Fruit fly (Drosophila melanogaster) whole organism, embryonic: Measurements from ENCODE around the gene srl.

ENCODE experiments used
- Awh ChIP-seq: fragments of 200-800 bp; sonication (Bioruptor generic); IDR thresholded peaks from 2 replicates; pipeline ENCODE4, ENCODE4 v1.3.6; 2022; ENCODE audit warnings: missing biosample characterization, missing genetic modification characterization
- Bgb ChIP-seq: fragments of 200-800 bp; sonication (Bioruptor generic); IDR thresholded peaks from 2 replicates; pipeline ENCODE4 v1.3.6; 2022; ENCODE audit warnings: missing biosample characterization, missing genetic modification characterization; ENCODE audit not compliant: partially characterized antibody
- CG10274 ChIP-seq: fragments of 200-800 bp; sonication (Bioruptor generic); optimal IDR thresholded peaks from 3 replicates; lab custom pipeline; 2017; ENCODE audit warnings: missing biosample characterization, mild to moderate bottlenecking, missing genetic modification characterization
- CG10321 ChIP-seq: fragments of 200-800 bp; sonication (Bioruptor generic); IDR thresholded peaks from 2 replicates; pipeline ENCODE4 v1.3.6; 2022; ENCODE audit warnings: missing biosample characterization, missing genetic modification characterization
- CG10543 ChIP-seq: fragments of 200-800 bp; sonication (Bioruptor generic); optimal IDR thresholded peaks from 3 replicates; lab custom pipeline; 2017; ENCODE audit warnings: missing biosample characterization, mild to moderate bottlenecking, missing genetic modification characterization, moderate library complexity
- CG11696 ChIP-seq: fragments of 200-800 bp; sonication (Bioruptor generic); IDR thresholded peaks from 2 replicates; pipeline ENCODE4 v1.3.6; 2022; ENCODE audit warnings: missing biosample characterization, missing genetic modification characterization
- CG12104 ChIP-seq: fragments of 200-800 bp; sonication (Bioruptor generic); optimal IDR thresholded peaks from 3 replicates; lab custom pipeline; 2016; ENCODE audit warnings: missing biosample characterization, missing genetic modification characterization
- CG12659 ChIP-seq: fragments of 200-800 bp; sonication (Bioruptor generic); optimal IDR thresholded peaks from 3 replicates; lab custom pipeline; 2017; ENCODE audit warnings: mild to moderate bottlenecking, missing biosample characterization, missing genetic modification reagents, missing genetic modification characterization
- CG14014 ChIP-seq: fragments of 200-800 bp; sonication (Bioruptor generic); IDR thresholded peaks from 2 replicates; pipeline ENCODE4 v1.3.6; 2022; ENCODE audit warnings: missing biosample characterization, missing genetic modification characterization
- CG15269 ChIP-seq: fragments of 200-800 bp; sonication (Bioruptor generic); optimal IDR thresholded peaks from 2 replicates; lab custom pipeline; 2018; ENCODE audit warnings: missing biosample characterization, mild to moderate bottlenecking, missing genetic modification characterization, moderate library complexity
- CG15514 ChIP-seq: fragments of 200-800 bp; sonication (Bioruptor generic); optimal IDR thresholded peaks from 3 replicates; lab custom pipeline; 2017; ENCODE audit warnings: missing biosample characterization, missing genetic modification characterization, mild to moderate bottlenecking, moderate library complexity, missing genetic modification reagents
- CG15601 ChIP-seq: fragments of 200-800 bp; sonication (Bioruptor generic); optimal IDR thresholded peaks from 3 replicates; lab custom pipeline; 2019; ENCODE audit warnings: missing biosample characterization, mild to moderate bottlenecking, missing genetic modification characterization, moderate library complexity
- CG16815 ChIP-seq: fragments of 200-800 bp; sonication (Bioruptor generic); optimal IDR thresholded peaks from 3 replicates; lab custom pipeline; 2017; ENCODE audit warnings: missing biosample characterization, mild to moderate bottlenecking, missing genetic modification characterization
- CG1792 ChIP-seq: fragments of 200-800 bp; sonication (Bioruptor generic); optimal IDR thresholded peaks from 2 replicates; lab custom pipeline; 2016; ENCODE audit warnings: missing biosample characterization, missing genetic modification characterization
- CG18599 ChIP-seq: fragments of 200-800 bp; sonication (Bioruptor generic); optimal IDR thresholded peaks from 3 replicates; lab custom pipeline; 2017; ENCODE audit warnings: missing biosample characterization, missing genetic modification characterization, mild to moderate bottlenecking, moderate library complexity, missing genetic modification reagents
- CG2116 ChIP-seq: fragments of 200-800 bp; sonication (Bioruptor generic); optimal IDR thresholded peaks from 3 replicates; lab custom pipeline; 2018; ENCODE audit warnings: missing biosample characterization, mild to moderate bottlenecking, missing genetic modification characterization
- CG3065 ChIP-seq: fragments of 200-800 bp; sonication (Bioruptor generic); optimal IDR thresholded peaks from 2 replicates; lab custom pipeline; 2016; ENCODE audit warnings: missing biosample characterization, missing genetic modification characterization
- CG3726 ChIP-seq: fragments of 200-800 bp; sonication (Bioruptor generic); IDR thresholded peaks from 3 replicates; pipeline ENCODE4, ENCODE4 v1.3.6; 2022; ENCODE audit warnings: missing biosample characterization, missing genetic modification characterization
- CG7745 ChIP-seq: fragments of 200-800 bp; sonication (Bioruptor generic); optimal IDR thresholded peaks from 2 replicates; lab custom pipeline; 2018; ENCODE audit warnings: missing biosample characterization, mild to moderate bottlenecking, missing genetic modification characterization, moderate library complexity
- CG8478 ChIP-seq: fragments of >200 bp; optimal IDR thresholded peaks from 2 replicates; lab custom pipeline; 2018
- CG9876 ChIP-seq: fragments of 200-800 bp; sonication (Bioruptor generic); optimal IDR thresholded peaks from 2 replicates; lab custom pipeline; 2016; ENCODE audit warnings: missing biosample characterization, missing genetic modification characterization
- CTCF ChIP-seq: fragments of 200-800 bp; sonication (Bioruptor generic); optimal IDR thresholded peaks from 2 replicates; lab custom pipeline; 2017; ENCODE audit warnings: missing biosample characterization, mild to moderate bottlenecking, missing genetic modification characterization, moderate library complexity
- Chrac-16 ChIP-seq: fragments of 200-800 bp; sonication (Bioruptor generic); optimal IDR thresholded peaks from 3 replicates; lab custom pipeline; 2016; ENCODE audit warnings: missing biosample characterization, missing genetic modification characterization
- Doc2 ChIP-seq: fragments of 200-800 bp; sonication (Bioruptor generic); IDR thresholded peaks from 2 replicates; pipeline ENCODE4 v1.3.6; 2022; ENCODE audit warnings: missing biosample characterization, missing genetic modification characterization
- Dref ChIP-seq: fragments of 200-800 bp; sonication (Bioruptor generic); IDR thresholded peaks from 2 replicates; pipeline ENCODE4 v1.3.6; 2022; ENCODE audit warnings: missing biosample characterization, missing genetic modification characterization
- Ets97D ChIP-seq: fragments of 200-800 bp; sonication (Bioruptor generic); optimal IDR thresholded peaks from 3 replicates; lab custom pipeline; 2016; ENCODE audit warnings: missing biosample characterization, missing genetic modification characterization
- Gug ChIP-seq: fragments of 200-800 bp; sonication (Bioruptor generic); IDR thresholded peaks from 4 replicates; pipeline ENCODE4 v1.3.6; 2022; ENCODE audit warnings: missing biosample characterization, missing genetic modification characterization
- HLH54F ChIP-seq: fragments of 200-800 bp; sonication (Bioruptor generic); optimal IDR thresholded peaks from 3 replicates; lab custom pipeline; 2016; ENCODE audit warnings: missing biosample characterization, missing genetic modification characterization
- Hr39 ChIP-seq: fragments of >200 bp; optimal IDR thresholded peaks from 2 replicates; lab custom pipeline; 2017
- MTF-1 ChIP-seq: fragments of 200-800 bp; sonication (Bioruptor generic); optimal IDR thresholded peaks from 2 replicates; lab custom pipeline; 2018; ENCODE audit warnings: missing biosample characterization, mild to moderate bottlenecking, missing genetic modification characterization, borderline replicate concordance
- NC2α ChIP-seq: fragments of 200-800 bp; sonication (Bioruptor generic); optimal IDR thresholded peaks from 2 replicates; lab custom pipeline; 2016; ENCODE audit warnings: missing biosample characterization, missing genetic modification characterization
- PHDP ChIP-seq: fragments of 200-800 bp; sonication (Bioruptor generic); optimal IDR thresholded peaks from 3 replicates; lab custom pipeline; 2018; ENCODE audit warnings: missing biosample characterization, mild to moderate bottlenecking, missing genetic modification characterization, moderate library complexity
- Sry-δ ChIP-seq: fragments of 200-800 bp; sonication (Bioruptor generic); optimal IDR thresholded peaks from 2 replicates; lab custom pipeline; 2016; ENCODE audit warnings: missing biosample characterization, missing genetic modification characterization
- br ChIP-seq: fragments of >200 bp; optimal IDR thresholded peaks from 2 replicates; lab custom pipeline; 2017
- corto ChIP-seq: fragments of 200-800 bp; sonication (Bioruptor generic); optimal IDR thresholded peaks from 2 replicates; lab custom pipeline; 2016; ENCODE audit warnings: missing biosample characterization, mild to moderate bottlenecking, missing genetic modification characterization, moderate library complexity
- danr ChIP-seq: fragments of 200-800 bp; sonication (Bioruptor generic); IDR thresholded peaks from 2 replicates; pipeline ENCODE4 v1.3.6; 2022; ENCODE audit warnings: missing biosample characterization, missing genetic modification characterization
- emc ChIP-seq: fragments of 200-800 bp; sonication (Bioruptor generic); optimal IDR thresholded peaks from 2 replicates; lab custom pipeline; 2016; ENCODE audit warnings: missing biosample characterization, missing genetic modification characterization
- fu2 ChIP-seq: fragments of 200-800 bp; sonication (Bioruptor generic); optimal IDR thresholded peaks from 2 replicates; lab custom pipeline; 2016; ENCODE audit warnings: missing biosample characterization, missing genetic modification characterization
- gfzf ChIP-seq: fragments of 200-800 bp; sonication (Bioruptor generic); optimal IDR thresholded peaks from 2 replicates; lab custom pipeline; 2016; ENCODE audit warnings: missing biosample characterization, mild to moderate bottlenecking, missing genetic modification characterization, moderate library complexity
- lmd ChIP-seq: fragments of 200-800 bp; sonication (Bioruptor generic); IDR thresholded peaks from 2 replicates; pipeline ENCODE4 v1.3.6; 2022; ENCODE audit warnings: missing biosample characterization, missing genetic modification characterization
- lov ChIP-seq, 2 experiments: fragments of 200-800 bp in 1 of 2; fragments of >200 bp in 1 of 2; sonication (Bioruptor generic) in 1 of 2; IDR thresholded peaks in 1 of 2; optimal IDR thresholded peaks in 1 of 2; 2 replicates in 1 of 2; 3 replicates in 1 of 2; pipeline versions ENCODE4 v1.3.6 to Lab custom; 2017 to 2022; ENCODE audit warnings: missing biosample characterization in 1 of 2, missing genetic modification characterization in 1 of 2
- onecut ChIP-seq: fragments of 200-800 bp; sonication (Bioruptor generic); IDR thresholded peaks from 2 replicates; pipeline ENCODE4 v1.3.6; 2022; ENCODE audit warnings: missing biosample characterization, missing genetic modification characterization
- phol ChIP-seq: fragments of 200-800 bp; sonication (Bioruptor generic); optimal IDR thresholded peaks from 3 replicates; lab custom pipeline; 2018; ENCODE audit warnings: missing biosample characterization, mild to moderate bottlenecking, missing genetic modification characterization, moderate library complexity
- psq ChIP-seq: fragments of 200-800 bp; sonication (Bioruptor generic); optimal IDR thresholded peaks from 2 replicates; lab custom pipeline; 2017; ENCODE audit warnings: missing biosample characterization, missing genetic modification characterization
- ro ChIP-seq: fragments of 200-800 bp; sonication (Bioruptor generic); IDR thresholded peaks from 2 replicates; pipeline ENCODE4 v1.3.6; 2022; ENCODE audit warnings: missing biosample characterization, missing genetic modification characterization
- shn ChIP-seq: fragments of 200-800 bp; sonication (Bioruptor generic); optimal IDR thresholded peaks from 3 replicates; lab custom pipeline; 2016; ENCODE audit warnings: missing biosample characterization, missing genetic modification characterization
- toy ChIP-seq: fragments of 200-800 bp; sonication (Bioruptor generic); IDR thresholded peaks from 2 replicates; pipeline ENCODE4 v1.3.6; 2022; ENCODE audit warnings: missing biosample characterization, missing genetic modification characterization
- tx ChIP-seq: fragments of 200-800 bp; sonication (Bioruptor generic); optimal IDR thresholded peaks from 2 replicates; lab custom pipeline; 2016; ENCODE audit warnings: missing biosample characterization, missing genetic modification characterization
- vnd ChIP-seq: fragments of 200-800 bp; sonication (Bioruptor generic); IDR thresholded peaks from 3 replicates; pipeline ENCODE4 v1.3.6; 2022; ENCODE audit warnings: missing biosample characterization, missing genetic modification characterization; ENCODE audit not compliant: partially characterized antibody
- z ChIP-seq: fragments of 200-800 bp; sonication (Bioruptor generic); IDR thresholded peaks from 3 replicates; pipeline ENCODE4 v1.3.6; 2022; ENCODE audit warnings: missing biosample characterization, missing genetic modification characterization
- zen ChIP-seq: fragments of 200-800 bp; sonication (Bioruptor generic); optimal IDR thresholded peaks from 3 replicates; lab custom pipeline; 2018; ENCODE audit warnings: missing biosample characterization, mild to moderate bottlenecking, missing genetic modification characterization, moderate library complexity

The srl gene

dm6 chr3R:4381079-4381919 is 47.8 kb downstream of the srl start, which contains the start of gene Cont (continued):
- no peak for TF ChIP-seq CG7745 (tag; lab: Kevin White, UChicago)
- peak; percentile 9 for TF ChIP-seq gfzf (GFP tag; lab: Kevin White, UChicago)
- TF ChIP-seq z (GFP tag; lab: Robert Waterston, UW), result no peak
- no peak for TF ChIP-seq ro
- no peak for TF ChIP-seq MTF-1 (GFP tag; lab: Kevin White, UChicago)
- TF ChIP-seq Ets97D (GFP tag; lab: Kevin White, UChicago), result peak; percentile 38
- TF ChIP-seq CG12104 (GFP tag; lab: Kevin White, UChicago), result no peak
- no peak for TF ChIP-seq tx (GFP tag; lab: Kevin White, UChicago)
- TF ChIP-seq CG3065, result peak; percentile 20
- peak; percentile 14; the same call in 1 of the 4 replicates for TF ChIP-seq Gug (GFP tag; lab: Robert Waterston, UW)
- TF ChIP-seq CG15514 (GFP tag; lab: Kevin White, UChicago), result peak; percentile 68
- no peak for TF ChIP-seq CG16815
- TF ChIP-seq Doc2, result no peak
- TF ChIP-seq HLH54F (GFP tag; lab: Kevin White, UChicago), result no peak
- no peak for TF ChIP-seq Hr39 (lab: Kevin White, UChicago)
- no peak for TF ChIP-seq shn (GFP tag; lab: Kevin White, UChicago)
- no peak for TF ChIP-seq onecut
- TF ChIP-seq Bgb, result peak; percentile 97
- TF ChIP-seq NC2α (GFP tag; lab: Kevin White, UChicago), result no peak
- no peak for TF ChIP-seq CTCF (GFP tag; lab: Kevin White, UChicago)
- TF ChIP-seq Sry-δ (GFP tag; lab: Kevin White, UChicago), result peak; percentile 95
- no peak for TF ChIP-seq CG1792 (GFP tag; lab: Kevin White, UChicago)
- peak; percentile 1 for TF ChIP-seq CG15601
- no peak for TF ChIP-seq Awh (GFP tag; lab: Robert Waterston, UW)
- TF ChIP-seq corto, result no peak
- TF ChIP-seq CG15269 (tag; lab: Kevin White, UChicago), result no peak
- TF ChIP-seq CG10321 (GFP tag; lab: Robert Waterston, UW), result no peak
- no peak for TF ChIP-seq toy (GFP tag; lab: Robert Waterston, UW)
- TF ChIP-seq CG8478 (lab: Kevin White, UChicago), result no peak
- peak; percentile 58 for TF ChIP-seq zen (tag; lab: Kevin White, UChicago)
- TF ChIP-seq CG2116 (GFP tag; lab: Kevin White, UChicago), result peak; percentile 87
- no peak for TF ChIP-seq CG3726 (GFP tag; lab: Robert Waterston, UW)
- peak; percentile 99 for TF ChIP-seq Dref (GFP tag; lab: Robert Waterston, UW)
- no peak for TF ChIP-seq emc (GFP tag; lab: Kevin White, UChicago)
- TF ChIP-seq br, result no peak
- TF ChIP-seq CG14014 (GFP tag; lab: Robert Waterston, UW), result no peak
- no peak for TF ChIP-seq danr (GFP tag; lab: Robert Waterston, UW)
- TF ChIP-seq phol (tag; lab: Kevin White, UChicago), result peak; percentile 68
- TF ChIP-seq CG11696 (GFP tag; lab: Robert Waterston, UW), result no peak
- peak; percentile 86 for TF ChIP-seq vnd (GFP tag; lab: Robert Waterston, UW)
- TF ChIP-seq lmd (GFP tag; lab: Robert Waterston, UW), result 0 out of 2 replicates have a peak, but pooled peaks have one; percentile 7
- no peak for TF ChIP-seq CG10543 (GFP tag; lab: Kevin White, UChicago)
- no peak for TF ChIP-seq CG18599 (GFP tag; lab: Kevin White, UChicago)
- TF ChIP-seq PHDP (tag; lab: Kevin White, UChicago), result no peak
- no peak for TF ChIP-seq lov (optimal IDR thresholded peaks at IDR 0.05; lab: Kevin White, UChicago)
- no peak for TF ChIP-seq lov (GFP tag; IDR thresholded peaks at IDR 0.05; lab: Robert Waterston, UW)
- TF ChIP-seq CG9876 (GFP tag; lab: Kevin White, UChicago), result no peak
- no peak for TF ChIP-seq psq (GFP tag; lab: Kevin White, UChicago)
- no peak for TF ChIP-seq fu2 (GFP tag; lab: Kevin White, UChicago)
- no peak for TF ChIP-seq CG10274 (GFP tag; lab: Kevin White, UChicago)
- TF ChIP-seq Chrac-16, result no peak
- TF ChIP-seq CG12659 (GFP tag; lab: Kevin White, UChicago), result peak; percentile 48
